Worm (Caenorhabditis elegans) whole organism, L1 larva: ENCODE data around the gene srv-8.
A peak's percentile ranks its signal among the peaks of the same experiment; 100 is the strongest.

ENCODE experiments used
- C04F5.9 ChIP-seq: sonication (generic microtip); optimal IDR thresholded peaks from 2 replicates; lab custom pipeline; 2016; ENCODE audit warnings: missing genetic modification characterization, missing compliant biosample characterization
- C16A3.4 ChIP-seq: fragments of 150-350 bp; optimal IDR thresholded peaks from 2 replicates; lab custom pipeline; 2014; ENCODE audit warnings: missing biosample characterization, missing genetic modification characterization
- C34B4.2 ChIP-seq: sonication (generic microtip); optimal IDR thresholded peaks from 2 replicates; lab custom pipeline; 2017; ENCODE audit warnings: mild to moderate bottlenecking, missing genetic modification characterization, missing compliant biosample characterization
- Y116A8C.19 ChIP-seq: sonication (generic microtip); optimal IDR thresholded peaks from 2 replicates; lab custom pipeline; 2016; ENCODE audit warnings: missing compliant biosample characterization, missing genetic modification characterization, borderline replicate concordance
- aly-2 ChIP-seq: fragments of 150-350 bp; optimal IDR thresholded peaks from 2 replicates; lab custom pipeline; 2014; ENCODE audit warnings: missing biosample characterization, missing genetic modification characterization
- ama-1 ChIP-seq: fragments of 150-350 bp; optimal IDR thresholded peaks from 2 replicates; lab custom pipeline; 2014
- ceh-8 ChIP-seq: fragments of 200-800 bp; sonication (Bioruptor generic); optimal IDR thresholded peaks from 2 replicates; lab custom pipeline; 2018; ENCODE audit warnings: mild to moderate bottlenecking, missing genetic modification characterization, moderate library complexity, missing compliant biosample characterization
- ceh-82 ChIP-seq, 3 experiments: fragments of 150-350 bp in 1 of 3; sonication (generic microtip) in 2 of 3; optimal IDR thresholded peaks; 2 replicates each; lab custom pipeline; 2014 to 2017; ENCODE audit warnings: missing biosample characterization in 3 of 3, missing genetic modification characterization in 3 of 3
- ceh-90 ChIP-seq: sonication (generic microtip); optimal IDR thresholded peaks from 2 replicates; lab custom pipeline; 2016; ENCODE audit warnings: missing genetic modification characterization, missing compliant biosample characterization
- ces-1 ChIP-seq: fragments of 150-350 bp; optimal IDR thresholded peaks from 2 replicates; lab custom pipeline; 2014; ENCODE audit warnings: missing biosample characterization, missing genetic modification reagents, missing genetic modification characterization
- dsc-1 ChIP-seq: sonication (generic microtip); optimal IDR thresholded peaks from 2 replicates; lab custom pipeline; 2016; ENCODE audit warnings: mild to moderate bottlenecking, missing genetic modification characterization, missing compliant biosample characterization
- efl-1 ChIP-seq, 4 experiments: fragments of 150-350 bp; optimal IDR thresholded peaks in 3 of 4; peaks in 1 of 4; 1 replicate in 1 of 4; 2 replicates in 3 of 4; lab custom pipeline; 2014; ENCODE audit warnings: missing biosample characterization in 2 of 4, missing genetic modification characterization in 2 of 4, missing genetic modification reagents in 2 of 4
- elt-3 ChIP-seq, 6 experiments: fragments of 150-350 bp in 1 of 6; sonication (generic microtip); optimal IDR thresholded peaks; 2 replicates each; lab custom pipeline; 2017 to 2018; ENCODE audit warnings: missing biosample characterization in 6 of 6, missing genetic modification characterization in 6 of 6, inconsistent platforms in 1 of 6
- ets-5 ChIP-seq: fragments of 200-800 bp; sonication (Bioruptor generic); IDR thresholded peaks from 2 replicates; pipeline ENCODE4 v1.3.6; 2022; ENCODE audit warnings: missing genetic modification characterization, missing compliant biosample characterization
- fos-1 ChIP-seq: fragments of 150-350 bp; optimal IDR thresholded peaks from 2 replicates; lab custom pipeline; 2014; ENCODE audit warnings: missing biosample characterization, missing genetic modification characterization
- hlh-17 ChIP-seq: fragments of 200-800 bp; sonication (Bioruptor generic); optimal IDR thresholded peaks from 2 replicates; lab custom pipeline; 2018; ENCODE audit warnings: missing genetic modification characterization, mild to moderate bottlenecking, missing compliant biosample characterization, moderate library complexity, borderline replicate concordance
- irx-1 ChIP-seq: sonication (generic microtip); optimal IDR thresholded peaks from 2 replicates; lab custom pipeline; 2016; ENCODE audit warnings: missing genetic modification characterization, missing compliant biosample characterization
- isw-1 ChIP-seq: fragments of 200-800 bp; sonication (Bioruptor generic); IDR thresholded peaks from 2 replicates; pipeline ENCODE4 v1.3.6; 2022; ENCODE audit warnings: missing genetic modification characterization, missing compliant biosample characterization
- lin-13 ChIP-seq: fragments of 150-350 bp; optimal IDR thresholded peaks from 2 replicates; lab custom pipeline; 2014; ENCODE audit warnings: missing biosample characterization, missing genetic modification reagents, missing genetic modification characterization
- lin-14 ChIP-seq: fragments of 200-800 bp; sonication (Bioruptor generic); optimal IDR thresholded peaks from 2 replicates; lab custom pipeline; 2018; ENCODE audit warnings: mild to moderate bottlenecking, missing genetic modification characterization, moderate library complexity, missing compliant biosample characterization
- lin-15B ChIP-seq: fragments of 150-350 bp; sonication (generic microtip); optimal IDR thresholded peaks from 3 replicates; lab custom pipeline; 2014; ENCODE audit warnings: missing biosample characterization, missing genetic modification characterization
- lin-35 ChIP-seq, 2 experiments: fragments of 150-350 bp; optimal IDR thresholded peaks; 2 replicates each; lab custom pipeline; 2014; ENCODE audit warnings: missing biosample characterization in 2 of 2, missing genetic modification characterization in 2 of 2, missing genetic modification reagents in 2 of 2
- lir-3 ChIP-seq: sonication (generic microtip); optimal IDR thresholded peaks from 2 replicates; lab custom pipeline; 2016; ENCODE audit warnings: mild to moderate bottlenecking, missing genetic modification characterization, moderate library complexity, missing compliant biosample characterization; ENCODE audit not compliant: poor library complexity
- mab-9 ChIP-seq: fragments of 200-800 bp; sonication (Bioruptor generic); IDR thresholded peaks from 2 replicates; pipeline ENCODE4 v1.3.6; 2022; ENCODE audit warnings: missing genetic modification reagents, missing genetic modification characterization, missing compliant biosample characterization
- mdl-1 ChIP-seq, 2 experiments: fragments of 150-350 bp; optimal IDR thresholded peaks; 2 replicates each; lab custom pipeline; 2014 to 2017; ENCODE audit warnings: missing biosample characterization in 2 of 2, missing genetic modification characterization in 2 of 2, inconsistent platforms in 1 of 2
- mef-2 ChIP-seq: fragments of 150-350 bp; optimal IDR thresholded peaks from 2 replicates; lab custom pipeline; 2014; ENCODE audit warnings: missing biosample characterization, missing genetic modification characterization
- mep-1 ChIP-seq: fragments of 150-350 bp; optimal IDR thresholded peaks from 2 replicates; lab custom pipeline; 2014; ENCODE audit warnings: missing biosample characterization, missing genetic modification characterization
- nhr-11 ChIP-seq: fragments of 150-350 bp; optimal IDR thresholded peaks from 2 replicates; lab custom pipeline; 2014; ENCODE audit warnings: missing biosample characterization, missing genetic modification characterization
- nhr-19 ChIP-seq: fragments of 200-800 bp; sonication (Bioruptor generic); conservative IDR thresholded peaks from 2 replicates; pipeline ENCODE4 v1.3.6; 2022; ENCODE audit warnings: missing genetic modification characterization, missing compliant biosample characterization
- nhr-47 ChIP-seq: sonication (generic microtip); optimal IDR thresholded peaks from 2 replicates; lab custom pipeline; 2016; ENCODE audit warnings: mild to moderate bottlenecking, missing genetic modification characterization, moderate library complexity, missing compliant biosample characterization
- nhr-77 ChIP-seq: fragments of 150-350 bp; optimal IDR thresholded peaks from 2 replicates; lab custom pipeline; 2014; ENCODE audit warnings: missing biosample characterization, missing genetic modification characterization
- nhr-84 ChIP-seq: sonication (generic microtip); optimal IDR thresholded peaks from 2 replicates; lab custom pipeline; 2017; ENCODE audit warnings: missing biosample characterization, missing genetic modification characterization
- nhr-90 ChIP-seq: sonication (generic microtip); optimal IDR thresholded peaks from 2 replicates; lab custom pipeline; 2016; ENCODE audit warnings: mild to moderate bottlenecking, missing genetic modification characterization, missing compliant biosample characterization; ENCODE audit not compliant: poor library complexity
- pax-3 ChIP-seq: fragments of 200-800 bp; sonication (Bioruptor generic); optimal IDR thresholded peaks from 2 replicates; lab custom pipeline; 2018; ENCODE audit warnings: mild to moderate bottlenecking, missing genetic modification characterization, moderate library complexity, missing compliant biosample characterization
- pqm-1 ChIP-seq: sonication (generic microtip); optimal IDR thresholded peaks from 3 replicates; lab custom pipeline; 2017; ENCODE audit warnings: missing biosample characterization, missing genetic modification characterization
- rnt-1 ChIP-seq: sonication (generic microtip); optimal IDR thresholded peaks from 2 replicates; lab custom pipeline; 2016; ENCODE audit warnings: mild to moderate bottlenecking, missing genetic modification characterization, moderate library complexity, missing compliant biosample characterization
- skn-1 ChIP-seq: fragments of 150-350 bp; optimal IDR thresholded peaks from 2 replicates; lab custom pipeline; 2014; ENCODE audit warnings: missing biosample characterization, missing genetic modification characterization
- snu-23 ChIP-seq: sonication (generic microtip); optimal IDR thresholded peaks from 2 replicates; lab custom pipeline; 2016; ENCODE audit warnings: missing genetic modification characterization, missing compliant biosample characterization
- sox-4 ChIP-seq: sonication (generic microtip); optimal IDR thresholded peaks from 2 replicates; lab custom pipeline; 2016; ENCODE audit warnings: missing genetic modification characterization, missing compliant biosample characterization
- sup-37 ChIP-seq: fragments of 200-800 bp; sonication (Bioruptor generic); optimal IDR thresholded peaks from 2 replicates; lab custom pipeline; 2018; ENCODE audit warnings: mild to moderate bottlenecking, missing genetic modification characterization, missing compliant biosample characterization
- tbx-2 ChIP-seq: sonication (generic microtip); optimal IDR thresholded peaks from 2 replicates; lab custom pipeline; 2016; ENCODE audit warnings: missing genetic modification characterization, missing compliant biosample characterization
- tlp-1 ChIP-seq: fragments of 150-350 bp; optimal IDR thresholded peaks from 2 replicates; lab custom pipeline; 2014; ENCODE audit warnings: missing biosample characterization, missing genetic modification characterization
- unc-130 ChIP-seq: fragments of 150-350 bp; optimal IDR thresholded peaks from 2 replicates; lab custom pipeline; 2017; ENCODE audit warnings: missing biosample characterization, missing genetic modification characterization, inconsistent platforms
- unc-30 ChIP-seq: sonication (generic microtip); optimal IDR thresholded peaks from 2 replicates; lab custom pipeline; 2017; ENCODE audit warnings: missing biosample characterization, missing genetic modification characterization
- unc-62 ChIP-seq: fragments of 150-350 bp; optimal IDR thresholded peaks from 2 replicates; lab custom pipeline; 2014; ENCODE audit warnings: missing biosample characterization, missing genetic modification reagents, missing genetic modification characterization
- unc-98 ChIP-seq: fragments of 200-800 bp; sonication (Bioruptor generic); IDR thresholded peaks from 2 replicates; pipeline ENCODE4 v1.3.6; 2022; ENCODE audit warnings: missing genetic modification characterization, missing compliant biosample characterization
- vab-15 ChIP-seq: sonication (generic microtip); optimal IDR thresholded peaks from 2 replicates; lab custom pipeline; 2017; ENCODE audit warnings: missing genotype, mild to moderate bottlenecking, missing genetic modification characterization, missing compliant biosample characterization

srv-8 gene

DNA sequence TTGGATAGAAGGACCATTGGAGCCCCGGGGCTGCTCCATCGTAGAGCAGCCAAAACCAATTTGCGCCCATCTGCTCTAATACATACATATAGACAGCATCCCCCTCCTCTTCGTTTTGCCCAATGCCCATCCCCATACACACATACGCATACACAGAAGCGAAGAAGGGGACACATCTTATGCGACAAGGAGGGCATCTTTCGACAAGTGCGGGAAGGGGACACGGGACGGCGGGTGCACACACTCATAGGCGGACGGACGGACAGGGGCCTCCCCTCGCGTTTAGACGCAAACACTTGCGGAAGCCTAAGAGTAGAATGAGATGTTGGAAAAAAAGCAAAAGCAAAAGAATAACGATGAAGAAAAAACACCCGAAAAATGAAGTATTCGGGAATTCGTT is 24.1 kb downstream of the srv-8 start (continued):
- TF ChIP-seq skn-1 (no peak), ama-1 (lab: Kevin White, UChicago) (no peak), tlp-1 (tag; lab: Kevin White, UChicago) (no peak), efl-1 (optimal IDR thresholded peaks at IDR 0.05; lab: Kevin White, UChicago) (no peak), efl-1 (GFP tag; optimal IDR thresholded peaks at IDR 0.05 in 1 of 2; lab: Kevin White, UChicago) (peak in 1 of 2 experiments; percentile 86), elt-3 (tag; optimal IDR thresholded peaks at IDR 0.05; lab: Kevin White, UChicago) (no peak), snu-23 (no peak), nhr-90 (no peak), lin-13 (GFP tag; lab: Kevin White, UChicago) (no peak), dsc-1 (tag; lab: Kevin White, UChicago) (peak; percentile 54), mab-9 (GFP tag; lab: Robert Waterston, UW) (peak; percentile 16; the same call in 1 of the 2 replicates), vab-15 (no peak), hlh-17 (GFP tag; lab: Kevin White, UChicago) (no peak), nhr-11 (tag; lab: Kevin White, UChicago) (no peak), C16A3.4 (tag; lab: Kevin White, UChicago) (no peak), rnt-1 (tag; lab: Kevin White, UChicago) (peak; percentile 13), nhr-47 (peak; percentile 12)
- TF ChIP-seq, all 84 proteins: peak for 9

DNA sequence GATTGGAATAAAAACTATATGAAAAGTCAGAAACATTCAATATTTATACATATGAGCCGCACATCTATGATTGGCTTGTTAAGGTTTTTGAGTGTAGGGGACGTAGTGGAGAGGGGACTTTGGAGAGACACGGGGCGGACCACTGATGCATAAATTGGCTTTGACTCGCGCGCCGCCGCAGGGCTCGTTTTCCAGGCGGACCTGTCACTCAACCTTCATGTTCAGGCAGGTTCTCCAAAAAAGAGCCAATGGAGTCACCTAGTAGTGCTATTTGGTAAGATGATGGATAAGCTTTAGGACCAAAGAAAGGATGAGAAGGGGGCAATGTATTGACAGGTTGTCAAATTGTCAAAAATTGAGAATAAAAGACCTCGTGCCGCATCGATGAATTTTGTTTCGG is 25.6 kb downstream of the srv-8 start:
- TF ChIP-seq mdl-1 (tag; optimal IDR thresholded peaks at IDR 0.05; lab: Kevin White, UChicago) (no peak), ceh-8 (no peak), rnt-1 (tag; lab: Kevin White, UChicago) (no peak), Y116A8C.19 (no peak), unc-62 (GFP tag; lab: Kevin White, UChicago) (no peak), tbx-2 (tag; lab: Kevin White, UChicago) (peak; percentile 28), nhr-84 (no peak), skn-1 (no peak), elt-3 (tag; optimal IDR thresholded peaks at IDR 0.05; lab: Kevin White, UChicago) (no peak), pax-3 (tag; lab: Kevin White, UChicago) (peak; percentile 25)
- TF ChIP-seq, all 84 proteins: peak for 2

DNA sequence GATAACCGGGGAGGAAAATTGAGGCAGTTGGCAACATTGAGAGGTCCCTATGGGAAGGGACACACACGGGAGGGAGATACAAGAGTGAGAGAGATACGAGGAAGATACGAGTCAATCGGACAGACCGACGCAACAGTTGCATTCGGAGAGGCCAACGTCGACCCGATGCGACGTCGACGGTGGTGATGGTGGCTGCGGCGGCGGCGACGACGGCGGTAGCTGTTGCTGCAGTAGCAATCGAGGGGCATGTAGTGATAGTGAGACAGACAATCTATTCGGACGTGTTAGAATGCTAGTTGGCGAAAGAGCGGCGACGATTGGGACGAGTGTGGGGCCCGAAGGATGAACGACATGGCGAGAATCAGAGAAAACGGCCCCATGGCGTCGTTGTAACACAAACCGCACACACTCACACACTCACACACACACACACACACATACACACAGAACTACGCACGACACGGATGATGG is 27.2 kb downstream of the srv-8 start:
- TF ChIP-seq ama-1 (lab: Kevin White, UChicago) (no peak), C04F5.9 (tag; lab: Kevin White, UChicago) (no peak), mep-1 (tag; lab: Kevin White, UChicago) (no peak), rnt-1 (tag; lab: Kevin White, UChicago) (peak; percentile 79), nhr-77 (tag; lab: Kevin White, UChicago) (no peak), lin-14 (GFP tag; lab: Kevin White, UChicago) (peak; percentile 46), isw-1 (no peak), ces-1 (GFP tag; lab: Kevin White, UChicago) (no peak), nhr-11 (tag; lab: Kevin White, UChicago) (no peak), unc-30 (tag; lab: Kevin White, UChicago) (no peak), pqm-1 (no peak), nhr-84 (no peak), irx-1 (tag; lab: Kevin White, UChicago) (no peak), aly-2 (tag; lab: Kevin White, UChicago) (no peak), ceh-82 (tag; optimal IDR thresholded peaks at IDR 0.05; lab: Kevin White, UChicago) (no peak), fos-1 (tag; lab: Kevin White, UChicago) (no peak), lin-15B (no peak), nhr-90 (no peak), mef-2 (tag; lab: Kevin White, UChicago) (no peak), C34B4.2 (tag; lab: Kevin White, UChicago) (no peak), sup-37 (GFP tag; lab: Kevin White, UChicago) (no peak), vab-15 (no peak), sox-4 (tag; lab: Kevin White, UChicago) (no peak), lir-3 (tag; lab: Kevin White, UChicago) (no peak), dsc-1 (tag; lab: Kevin White, UChicago) (peak; percentile 9), ceh-8 (no peak), tbx-2 (tag; lab: Kevin White, UChicago) (no peak), lin-35 (GFP tag; optimal IDR thresholded peaks at IDR 0.05; lab: Kevin White, UChicago) (no peak), nhr-19 (GFP tag; lab: Robert Waterston, UW) (peak; percentile 49; the same call in 1 of the 2 replicates), nhr-47 (peak; percentile 18), unc-130 (tag; lab: Kevin White, UChicago) (peak; percentile 62), unc-62 (GFP tag; lab: Kevin White, UChicago) (no peak), ets-5 (no peak), snu-23 (peak; percentile 49), unc-98 (GFP tag; lab: Robert Waterston, UW) (no peak), ceh-90 (tag; lab: Kevin White, UChicago) (no peak)
